Worm (Caenorhabditis elegans) whole organism, early embryonic: ENCODE measurements around the gene trap-4.

ENCODE experiments used
- ceh-13 ChIP-seq: fragments of 200-800 bp; sonication (Bioruptor generic); optimal IDR thresholded peaks from 2 replicates; lab custom pipeline; 2018; ENCODE audit warnings: mild to moderate bottlenecking, missing genetic modification characterization, missing compliant biosample characterization
- flt-1 ChIP-seq: fragments of 200-800 bp; sonication (Bioruptor generic); IDR thresholded peaks from 2 replicates; pipeline ENCODE4 v1.3.6; 2022; ENCODE audit warnings: missing genetic modification characterization, missing compliant biosample characterization
- pes-1 ChIP-seq: fragments of 200-800 bp; sonication (Bioruptor generic); IDR thresholded peaks from 2 replicates; pipeline ENCODE4 v1.3.6; 2022; ENCODE audit warnings: missing genetic modification reagents, missing genetic modification characterization, missing compliant biosample characterization

- TF ChIP-seq flt-1 (GFP tag; lab: Robert Waterston, UW), result no peak
- TF ChIP-seq ceh-13 (GFP tag; lab: Kevin White, UChicago), result no peak
- no peak for TF ChIP-seq pes-1 (GFP tag; lab: Robert Waterston, UW)
Observed at ce11 chrIII:11937911-11938310, 17.4 kb downstream of the trap-4 start.
